Fruit fly (Drosophila melanogaster) ovary, adult (tissue): ENCODE results near the gene Rrp40.

Source experiments
- CG17801 ChIP-seq: fragments of 200-800 bp; optimal IDR thresholded peaks from 2 replicates; lab custom pipeline; 2019; ENCODE audit warnings: missing biosample characterization, mild to moderate bottlenecking, missing genetic modification characterization, moderate library complexity; ENCODE audit not compliant: partially characterized antibody

Rrp40 gene

dm6 chr2L:1728620-1728944 lies at the start of gene Rrp40:
Gene Rrp40, plus strand, starts transcription at chr2L:1728732.
- TF ChIP-seq CG17801 (GFP tag; lab: Kevin White, UChicago): no peak

dm6 chr2L:1692857-1693256 lies 35.7 kb upstream of the Rrp40 start:
- no peak for TF ChIP-seq CG17801 (GFP tag; lab: Kevin White, UChicago)

- no peak for TF ChIP-seq CG17801 (GFP tag; lab: Kevin White, UChicago)
Measured at dm6 chr2L:1696269-1696668, 32.3 kb upstream of the Rrp40 start.

- peak; percentile 16 for TF ChIP-seq CG17801 (GFP tag; lab: Kevin White, UChicago)
Measured at dm6 chr2L:1704746-1705145, 23.8 kb upstream of the Rrp40 start, which contains the start of gene cpb. Gene cpb, plus strand, starts transcription at chr2L:1704902.

- no peak for TF ChIP-seq CG17801 (GFP tag; lab: Kevin White, UChicago)
Measured at dm6 chr2L:1706961-1707360, 21.6 kb upstream of the Rrp40 start.

dm6 chr2L:1708110-1708509 lies 20.4 kb upstream of the Rrp40 start:
- TF ChIP-seq CG17801 (GFP tag; lab: Kevin White, UChicago): no peak

dm6 chr2L:1709316-1709715 lies 19.2 kb upstream of the Rrp40 start:
- no peak for TF ChIP-seq CG17801 (GFP tag; lab: Kevin White, UChicago)

dm6 chr2L:1710224-1710623 lies 18.3 kb upstream of the Rrp40 start, which contains the start of the genes CG17660 and mRpL48:
Gene CG17660, minus strand, starts transcription at chr2L:1710421.
Gene mRpL48, plus strand, starts transcription at chr2L:1710462.
- TF ChIP-seq CG17801 (GFP tag; lab: Kevin White, UChicago): peak; percentile 27

DNA sequence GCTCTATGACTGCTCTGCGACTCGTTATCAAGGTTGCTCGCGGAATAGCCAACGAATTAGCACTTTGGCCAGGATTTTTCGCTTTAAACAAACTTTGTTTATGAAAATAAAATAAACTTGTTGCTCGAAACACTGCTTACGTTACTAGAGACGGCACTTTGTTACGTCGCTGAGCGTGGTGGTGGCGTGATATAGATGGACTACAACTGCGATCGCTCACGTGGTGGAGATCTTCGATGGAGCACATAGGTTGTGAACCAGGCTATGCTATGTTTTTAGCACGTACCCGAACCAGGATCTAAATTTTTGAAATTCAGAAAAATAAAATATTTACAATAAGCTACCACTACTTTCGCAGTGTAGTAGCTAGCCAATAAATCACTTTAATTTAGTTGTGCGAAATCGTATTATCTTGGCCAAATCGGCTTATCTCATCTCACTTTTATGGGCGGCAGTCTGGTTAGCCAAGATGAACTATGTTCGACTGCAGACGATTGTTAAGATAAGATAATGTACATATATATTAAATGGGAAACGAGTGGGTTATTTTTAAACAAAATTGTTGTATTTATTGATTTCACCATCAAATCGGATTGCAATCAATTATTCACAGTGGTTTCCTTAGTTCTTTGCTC lies 12.7 kb upstream of the Rrp40 start, which contains the start of gene frtz:
Gene frtz (minus strand): TSS at position 153 of the 635 bp plus-strand sequence.
- no peak for TF ChIP-seq CG17801 (GFP tag; lab: Kevin White, UChicago)

- no peak for TF ChIP-seq CG17801 (GFP tag; lab: Kevin White, UChicago)
Measured at dm6 chr2L:1717247-1717646, 11.3 kb upstream of the Rrp40 start.

DNA sequence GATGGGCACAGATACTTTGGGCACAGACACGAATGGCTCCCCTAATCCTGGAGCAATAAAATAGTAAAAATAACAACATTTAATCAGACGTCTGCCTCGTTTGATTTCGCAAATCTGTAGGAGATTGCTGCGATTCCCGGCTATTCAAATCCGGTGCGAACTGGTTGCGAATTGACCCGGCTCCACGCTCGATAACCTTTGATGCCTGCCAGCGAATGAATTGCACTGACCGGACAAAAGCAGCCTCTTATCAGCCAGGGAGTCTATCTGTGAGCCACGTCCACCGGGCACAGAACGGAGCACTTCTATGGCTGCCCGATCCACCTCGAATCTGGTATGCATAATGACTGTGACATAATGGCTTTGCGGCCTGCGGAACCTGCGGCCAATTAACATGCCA lies 8.6 kb upstream of the Rrp40 start:
- TF ChIP-seq CG17801 (GFP tag; lab: Kevin White, UChicago): no peak

DNA sequence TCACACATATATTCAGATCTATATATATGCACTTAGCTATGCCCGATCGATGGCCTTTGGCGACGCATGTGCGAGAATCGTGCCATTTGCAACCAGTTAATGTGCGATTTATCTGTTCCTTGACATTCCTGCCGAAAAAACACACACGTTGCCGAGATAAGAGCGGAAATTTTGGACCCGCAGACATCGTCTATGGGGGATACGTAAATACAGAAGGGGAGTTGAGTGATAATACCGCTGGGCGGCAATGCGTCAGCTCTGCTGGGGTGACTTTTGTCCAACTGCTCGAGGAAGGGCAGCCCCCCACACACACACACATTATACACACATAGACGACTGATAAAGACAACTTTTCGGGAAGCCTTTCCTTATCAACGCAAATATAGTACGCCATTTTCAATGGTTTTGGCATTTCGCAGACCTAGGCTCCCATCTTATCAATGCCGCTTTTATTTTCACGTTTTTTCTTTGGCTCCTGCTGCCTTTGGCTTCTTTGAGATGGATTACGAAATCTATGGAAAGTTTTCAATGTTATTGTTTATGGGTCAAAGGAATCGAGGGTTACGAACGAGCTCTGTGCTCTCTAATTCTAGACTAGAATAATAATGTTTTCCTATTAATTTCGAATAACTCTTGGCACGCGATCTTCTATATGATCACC lies 7.6 kb upstream of the Rrp40 start:
- no peak for TF ChIP-seq CG17801 (GFP tag; lab: Kevin White, UChicago)

- no peak for TF ChIP-seq CG17801 (GFP tag; lab: Kevin White, UChicago)
Measured at dm6 chr2L:1722260-1722659, 6.3 kb upstream of the Rrp40 start.

DNA sequence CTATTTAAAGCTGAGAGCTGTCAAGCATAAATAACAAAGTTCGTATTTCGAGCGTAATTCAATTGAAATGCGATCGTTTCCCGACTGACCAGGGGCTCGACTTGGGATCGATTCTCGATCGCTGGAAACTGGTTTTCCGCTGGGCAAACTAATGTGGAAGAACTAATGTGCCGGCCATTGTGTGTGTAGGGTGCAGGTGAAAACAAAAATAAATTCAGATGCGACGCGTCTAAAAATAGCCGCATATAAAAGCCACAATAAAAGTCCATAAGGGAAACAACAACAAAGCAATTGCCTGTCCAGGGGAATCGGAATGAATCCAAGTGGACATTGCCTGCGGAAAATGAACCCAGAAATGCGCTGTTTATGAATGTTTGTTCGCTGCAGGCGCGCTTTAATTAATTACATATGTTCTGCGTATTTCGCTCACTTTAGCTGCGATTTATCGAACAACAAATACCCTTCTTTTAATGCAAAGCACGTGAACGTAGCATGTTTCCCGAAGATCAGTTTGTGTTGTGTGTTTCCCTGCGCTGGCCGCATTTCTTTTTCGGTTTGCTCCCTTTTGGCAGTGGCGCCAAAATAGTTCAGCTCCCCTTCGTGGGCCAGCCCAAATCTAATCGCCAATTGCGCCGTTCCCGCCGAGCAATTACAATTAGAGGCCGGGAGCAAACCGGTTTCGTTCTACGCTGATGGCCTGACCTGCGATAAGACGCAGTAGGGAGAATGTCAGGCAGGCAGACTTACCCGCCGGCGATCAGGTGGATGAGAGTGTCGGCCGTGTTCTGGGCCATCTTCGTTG lies 5.2 kb upstream of the Rrp40 start:
- TF ChIP-seq CG17801 (GFP tag; lab: Kevin White, UChicago): no peak

dm6 chr2L:1723937-1724591 lies 4.5 kb upstream of the Rrp40 start, which contains the start of gene Rim2:
Gene Rim2, minus strand, starts transcription at chr2L:1724388.
- peak; percentile 38 for TF ChIP-seq CG17801 (GFP tag; lab: Kevin White, UChicago)
